Worm (Caenorhabditis elegans): ENCODE data around the gene Y39F10A.3.

The Y39F10A.3 gene

ce11 chrII:740808-741207 lies 42.0 kb downstream of the Y39F10A.3 start, which contains the start of gene fbxc-48:
Gene fbxc-48 (minus strand): TSS chrII:740908.
- TF ChIP-seq ztf-11 (tag; optimal IDR thresholded peaks at IDR 0.05) (no peak), skn-1 (tag; optimal IDR thresholded peaks at IDR 0.05) (no peak), nhr-67 (tag; optimal IDR thresholded peaks at IDR 0.05) (no peak), daf-12 (tag; optimal IDR thresholded peaks at IDR 0.05) (no peak), egl-27 (tag; optimal IDR thresholded peaks at IDR 0.05) (no peak), eor-1 (tag; optimal IDR thresholded peaks at IDR 0.05) (no peak), fos-1 (tag; optimal IDR thresholded peaks at IDR 0.05) (no peak), ZK546.5 (tag; optimal IDR thresholded peaks at IDR 0.05) (no peak), unc-39 (tag; optimal IDR thresholded peaks at IDR 0.05) (no peak), nhr-25 (tag; optimal IDR thresholded peaks at IDR 0.05) (no peak), nhr-11 (tag; optimal IDR thresholded peaks at IDR 0.05) (no peak), ceh-16 (tag; optimal IDR thresholded peaks at IDR 0.05) (no peak), nhr-43 (tag; optimal IDR thresholded peaks at IDR 0.05; ENCODE audit: poor library complexity, severe bottlenecking) (no peak), fkh-2 (tag; optimal IDR thresholded peaks at IDR 0.05) (no peak), nhr-23 (tag; optimal IDR thresholded peaks at IDR 0.05) (no peak), R02D3.7 (tag; optimal IDR thresholded peaks at IDR 0.05) (no peak), jun-1 (tag; optimal IDR thresholded peaks at IDR 0.05) (no peak), ceh-82 (tag; optimal IDR thresholded peaks at IDR 0.05) (no peak), ama-1 (optimal IDR thresholded peaks at IDR 0.05) (no peak), elt-3 (tag; optimal IDR thresholded peaks at IDR 0.05) (no peak)

DNA sequence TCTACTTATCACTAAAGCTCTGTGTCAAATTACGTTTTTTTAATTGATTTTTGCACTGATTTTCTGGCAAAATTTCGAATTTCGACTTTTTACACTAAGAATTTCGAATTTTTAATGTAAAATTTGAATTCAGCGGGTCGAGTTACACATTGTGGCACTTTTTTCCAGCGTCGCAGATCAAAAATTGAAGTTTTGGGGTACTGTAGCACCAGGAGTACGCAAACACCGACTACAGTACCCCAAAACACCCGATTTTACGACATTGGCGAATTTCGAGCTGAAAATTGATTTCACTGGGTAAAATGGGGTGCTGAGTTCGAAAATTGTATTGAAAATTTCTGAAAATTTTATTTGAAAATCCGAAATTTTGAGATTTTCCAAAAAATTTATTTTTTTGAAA lies 50.4 kb downstream of the Y39F10A.3 start:
- TF ChIP-seq elt-2 (tag; optimal IDR thresholded peaks at IDR 0.05) (peak; percentile 13), fkh-10 (GFP tag; optimal IDR thresholded peaks at IDR 0.05) (no peak)

Data from whole organism, L3 larva.